Worm (Caenorhabditis elegans): ENCODE results near the gene Y32F6A.5.

ce11 chrV:10440723-10441122, 12.7 kb downstream of the Y32F6A.5 start, which contains the start of gene snf-10:
- TF ChIP-seq elt-1 (tag; optimal IDR thresholded peaks at IDR 0.05), result no peak
- TF ChIP-seq lsy-2 (tag; optimal IDR thresholded peaks at IDR 0.05), result no peak
- no peak for TF ChIP-seq skn-1 (tag; optimal IDR thresholded peaks at IDR 0.05)
- TF ChIP-seq unc-62 (GFP tag; optimal IDR thresholded peaks at IDR 0.05), result no peak
- TF ChIP-seq lin-13 (GFP tag; optimal IDR thresholded peaks at IDR 0.05), result no peak
- TF ChIP-seq fos-1 (tag; optimal IDR thresholded peaks at IDR 0.05), result no peak
- no peak for TF ChIP-seq mdl-1 (tag; optimal IDR thresholded peaks at IDR 0.05)
- no peak for TF ChIP-seq nhr-23 (tag; optimal IDR thresholded peaks at IDR 0.05)
- TF ChIP-seq peb-1 (tag; optimal IDR thresholded peaks at IDR 0.05), result no peak
